Fruit fly (Drosophila melanogaster) whole organism, wandering third instar larva: Measurements from ENCODE around the gene CRMP.

Source experiments
- Dif ChIP-seq: fragments of 200-275, 200-300 bp; sonication (Bioruptor generic); optimal IDR thresholded peaks from 2 replicates; lab custom pipeline; 2018; ENCODE audit warnings: missing biosample characterization, missing genetic modification characterization; ENCODE audit not compliant: partially characterized antibody
- Hr78 ChIP-seq: fragments of >200 bp; optimal IDR thresholded peaks from 2 replicates; lab custom pipeline; 2017; ENCODE audit warnings: missing biosample characterization, missing genetic modification characterization
- Myc ChIP-seq: fragments of >200 bp; optimal IDR thresholded peaks from 2 replicates; lab custom pipeline; 2017
- N ChIP-seq: fragments of >200 bp; optimal IDR thresholded peaks from 2 replicates; lab custom pipeline; 2018; ENCODE audit warnings: missing biosample characterization, missing external identifiers, missing genetic modification characterization
- brk ChIP-seq: fragments of 200-800 bp; sonication (Bioruptor generic); optimal IDR thresholded peaks from 2 replicates; lab custom pipeline; 2016; ENCODE audit warnings: missing biosample characterization, mild to moderate bottlenecking, missing genetic modification characterization
- dmrt93B ChIP-seq: fragments of 200-800 bp; sonication (Bioruptor generic); optimal IDR thresholded peaks from 2 replicates; lab custom pipeline; 2018; ENCODE audit warnings: missing biosample characterization, mild to moderate bottlenecking, missing genetic modification characterization
- fru ChIP-seq: fragments of 200-800 bp; sonication (Bioruptor generic); optimal IDR thresholded peaks from 3 replicates; lab custom pipeline; 2016; ENCODE audit warnings: missing biosample characterization, mild to moderate bottlenecking, missing genetic modification characterization
- h ChIP-seq: fragments of 200-800 bp; sonication (Bioruptor generic); optimal IDR thresholded peaks from 3 replicates; lab custom pipeline; 2016; ENCODE audit warnings: missing biosample characterization, mild to moderate bottlenecking, missing genetic modification characterization
- jim ChIP-seq: fragments of 175-275, 200-325 bp; sonication (Bioruptor generic); optimal IDR thresholded peaks from 2 replicates; lab custom pipeline; 2016; ENCODE audit warnings: missing biosample characterization, mild to moderate bottlenecking, missing genetic modification characterization
- psq ChIP-seq: fragments of 200-800 bp; sonication (Bioruptor generic); optimal IDR thresholded peaks from 3 replicates; lab custom pipeline; 2017; ENCODE audit warnings: missing biosample characterization, mild to moderate bottlenecking, missing genetic modification characterization, moderate library complexity
- rgr ChIP-seq: fragments of 200-800 bp; sonication (Bioruptor generic); optimal IDR thresholded peaks from 3 replicates; lab custom pipeline; 2016; ENCODE audit warnings: missing biosample characterization, mild to moderate bottlenecking, missing genetic modification characterization
- usp ChIP-seq: fragments of >200 bp; optimal IDR thresholded peaks from 2 replicates; lab custom pipeline; 2017; ENCODE audit warnings: missing biosample characterization, missing genetic modification characterization

- TF ChIP-seq usp (GFP tag; lab: Kevin White, UChicago) (no peak), psq (GFP tag; lab: Kevin White, UChicago) (peak; percentile 64), h (GFP tag; lab: Kevin White, UChicago) (peak; percentile 93), dmrt93B (GFP tag; lab: Kevin White, UChicago) (no peak), fru (GFP tag; lab: Kevin White, UChicago) (no peak), N (no peak), Hr78 (no peak), Dif (no peak), rgr (GFP tag; lab: Kevin White, UChicago) (peak; percentile 86), jim (no peak), brk (GFP tag; lab: Kevin White, UChicago) (no peak), Myc (no peak)
Observed at dm6 chr3R:5565623-5566022, 5.3 kb upstream of the CRMP start.
